Fruit fly (Drosophila melanogaster) whole organism, embryonic: ENCODE results near the gene MsrA.

Experiments
- Antp ChIP-seq: fragments of 200-800 bp; sonication (Bioruptor generic); optimal IDR thresholded peaks from 3 replicates; lab custom pipeline; 2016; ENCODE audit warnings: missing biosample characterization, missing genetic modification characterization
- Atf6 ChIP-seq: fragments of 200-800 bp; sonication (Bioruptor generic); IDR thresholded peaks from 2 replicates; pipeline ENCODE4 v1.3.6; 2022; ENCODE audit warnings: missing biosample characterization, missing genetic modification characterization
- B-H2 ChIP-seq: fragments of 200-800 bp; sonication (Bioruptor generic); optimal IDR thresholded peaks from 2 replicates; lab custom pipeline; 2018; ENCODE audit warnings: missing biosample characterization, mild to moderate bottlenecking, missing genetic modification characterization
- BEAF-32 ChIP-seq: fragments of 200-800 bp; sonication (Bioruptor generic); optimal IDR thresholded peaks from 3 replicates; lab custom pipeline; 2017; ENCODE audit warnings: missing biosample characterization, missing genetic modification characterization, mild to moderate bottlenecking, moderate library complexity, missing genetic modification reagents
- C15 ChIP-seq: fragments of 200-800 bp; sonication (Bioruptor generic); IDR thresholded peaks from 3 replicates; pipeline ENCODE4 v1.3.6; 2022; ENCODE audit warnings: missing biosample characterization, missing genetic modification characterization
- CG11560 ChIP-seq: fragments of 200-800 bp; sonication (Bioruptor generic); IDR thresholded peaks from 3 replicates; pipeline ENCODE4 v1.3.6; 2022; ENCODE audit warnings: missing biosample characterization, missing genetic modification characterization
- CG11696 ChIP-seq: fragments of 200-800 bp; sonication (Bioruptor generic); IDR thresholded peaks from 2 replicates; pipeline ENCODE4 v1.3.6; 2022; ENCODE audit warnings: missing biosample characterization, missing genetic modification characterization
- CG12659 ChIP-seq: fragments of 200-800 bp; sonication (Bioruptor generic); optimal IDR thresholded peaks from 3 replicates; lab custom pipeline; 2017; ENCODE audit warnings: mild to moderate bottlenecking, missing biosample characterization, missing genetic modification reagents, missing genetic modification characterization
- CG12744 ChIP-seq: fragments of 200-800 bp; sonication (Bioruptor generic); optimal IDR thresholded peaks from 2 replicates; lab custom pipeline; 2016; ENCODE audit warnings: missing biosample characterization, missing genetic modification characterization
- CG13123 ChIP-seq: fragments of 200-800 bp; sonication (Bioruptor generic); optimal IDR thresholded peaks from 2 replicates; lab custom pipeline; 2016; ENCODE audit warnings: missing biosample characterization, missing genetic modification characterization
- CG15269 ChIP-seq: fragments of 200-800 bp; sonication (Bioruptor generic); optimal IDR thresholded peaks from 2 replicates; lab custom pipeline; 2018; ENCODE audit warnings: missing biosample characterization, mild to moderate bottlenecking, missing genetic modification characterization, moderate library complexity
- CG31388 ChIP-seq: fragments of 200-800 bp; sonication (Bioruptor generic); optimal IDR thresholded peaks from 2 replicates; lab custom pipeline; 2016; ENCODE audit warnings: missing biosample characterization, missing genetic modification characterization
- CG31441 ChIP-seq: fragments of 200-800 bp; sonication (Bioruptor generic); IDR thresholded peaks from 2 replicates; pipeline ENCODE4 v1.3.6; 2022; ENCODE audit warnings: missing biosample characterization, missing genetic modification characterization
- CG34224 ChIP-seq: fragments of 200-800 bp; sonication (Bioruptor generic); IDR thresholded peaks from 3 replicates; pipeline ENCODE4 v1.3.6; 2022; ENCODE audit warnings: missing biosample characterization, missing genetic modification characterization; ENCODE audit not compliant: partially characterized antibody
- CG3726 ChIP-seq: fragments of 200-800 bp; sonication (Bioruptor generic); IDR thresholded peaks from 3 replicates; pipeline ENCODE4, ENCODE4 v1.3.6; 2022; ENCODE audit warnings: missing biosample characterization, missing genetic modification characterization
- CG42726 ChIP-seq: fragments of 200-800 bp; sonication (Bioruptor generic); IDR thresholded peaks from 2 replicates; pipeline ENCODE4 v1.3.6; 2022; ENCODE audit warnings: missing biosample characterization, missing genetic modification characterization; ENCODE audit not compliant: partially characterized antibody
- CG5245 ChIP-seq: fragments of 200-800 bp; sonication (Bioruptor generic); optimal IDR thresholded peaks from 3 replicates; lab custom pipeline; 2016; ENCODE audit warnings: missing biosample characterization, missing genetic modification characterization
- CG6654 ChIP-seq: fragments of 200-800 bp; sonication (Bioruptor generic); optimal IDR thresholded peaks from 2 replicates; lab custom pipeline; 2017; ENCODE audit warnings: missing biosample characterization, mild to moderate bottlenecking, missing genetic modification characterization
- CG7786 ChIP-seq: fragments of 200-800 bp; sonication (Bioruptor generic); optimal IDR thresholded peaks from 2 replicates; lab custom pipeline; 2016; ENCODE audit warnings: missing biosample characterization, missing genetic modification characterization
- CG7928 ChIP-seq: fragments of 200-800 bp; sonication (Bioruptor generic); optimal IDR thresholded peaks from 2 replicates; lab custom pipeline; 2017; ENCODE audit warnings: missing biosample characterization, mild to moderate bottlenecking, missing genetic modification characterization
- CG8388 ChIP-seq: fragments of 200-800 bp; sonication (Bioruptor generic); optimal IDR thresholded peaks from 2 replicates; lab custom pipeline; 2019; ENCODE audit warnings: missing biosample characterization, mild to moderate bottlenecking, missing genetic modification characterization, moderate library complexity
- Doc3 ChIP-seq: fragments of 200-800 bp; sonication (Bioruptor generic); IDR thresholded peaks from 3 replicates; pipeline ENCODE4 v1.3.6; 2022; ENCODE audit warnings: missing biosample characterization, missing genetic modification characterization; ENCODE audit not compliant: partially characterized antibody
- HLH54F ChIP-seq: fragments of 200-800 bp; sonication (Bioruptor generic); optimal IDR thresholded peaks from 3 replicates; lab custom pipeline; 2016; ENCODE audit warnings: missing biosample characterization, missing genetic modification characterization
- HLHmδ ChIP-seq: fragments of 200-800 bp; sonication (Bioruptor generic); optimal IDR thresholded peaks from 2 replicates; lab custom pipeline; 2018; ENCODE audit warnings: missing biosample characterization, mild to moderate bottlenecking, missing genetic modification characterization, moderate library complexity
- Hey ChIP-seq: fragments of 200-800 bp; sonication (Bioruptor generic); optimal IDR thresholded peaks from 3 replicates; lab custom pipeline; 2018; ENCODE audit warnings: missing biosample characterization, mild to moderate bottlenecking, missing genetic modification characterization
- HmgD ChIP-seq: fragments of 200-800 bp; sonication (Bioruptor generic); optimal IDR thresholded peaks from 3 replicates; lab custom pipeline; 2016; ENCODE audit warnings: missing biosample characterization, missing genetic modification characterization
- Hr39 ChIP-seq: fragments of >200 bp; optimal IDR thresholded peaks from 2 replicates; lab custom pipeline; 2017
- Mad ChIP-seq: fragments of 200-800 bp; sonication (Bioruptor generic); optimal IDR thresholded peaks from 2 replicates; lab custom pipeline; 2016; ENCODE audit warnings: missing biosample characterization, missing genetic modification characterization
- Mrtf ChIP-seq: fragments of 200-800 bp; sonication (Bioruptor generic); IDR thresholded peaks from 3 replicates; pipeline ENCODE4 v1.3.6; 2022; ENCODE audit warnings: missing biosample characterization, missing genetic modification characterization
- NC2α ChIP-seq: fragments of 200-800 bp; sonication (Bioruptor generic); optimal IDR thresholded peaks from 2 replicates; lab custom pipeline; 2016; ENCODE audit warnings: missing biosample characterization, missing genetic modification characterization
- Sry-δ ChIP-seq: fragments of 200-800 bp; sonication (Bioruptor generic); optimal IDR thresholded peaks from 2 replicates; lab custom pipeline; 2016; ENCODE audit warnings: missing biosample characterization, missing genetic modification characterization
- Tbp ChIP-seq: fragments of >200 bp; optimal IDR thresholded peaks from 2 replicates; lab custom pipeline; 2018; ENCODE audit warnings: missing biosample characterization, missing genetic modification characterization
- al ChIP-seq: fragments of 200-800 bp; sonication (Bioruptor generic); IDR thresholded peaks from 2 replicates; pipeline ENCODE4 v1.3.6; 2022; ENCODE audit warnings: missing biosample characterization, missing genetic modification characterization
- ap ChIP-seq: fragments of 200-800 bp; sonication (Bioruptor generic); IDR thresholded peaks from 2 replicates; pipeline ENCODE4 v1.3.6; 2022; ENCODE audit warnings: missing biosample characterization, missing genetic modification characterization
- chinmo ChIP-seq: fragments of 200-800 bp; sonication (Bioruptor generic); IDR thresholded peaks from 4 replicates; pipeline ENCODE4 v1.3.6; 2022; ENCODE audit warnings: missing biosample characterization, missing genetic modification characterization; ENCODE audit not compliant: partially characterized antibody
- cwo ChIP-seq: fragments of 200-800 bp; sonication (Bioruptor generic); optimal IDR thresholded peaks from 3 replicates; lab custom pipeline; 2017; ENCODE audit warnings: missing biosample characterization, missing genetic modification characterization, mild to moderate bottlenecking, moderate library complexity, missing genetic modification reagents
- dm ChIP-seq: fragments of 200-800 bp; sonication (Bioruptor generic); optimal IDR thresholded peaks from 3 replicates; lab custom pipeline; 2016; ENCODE audit warnings: missing biosample characterization, missing genetic modification characterization
- eve ChIP-seq, 2 experiments: fragments of >200 bp; optimal IDR thresholded peaks; 2 replicates each; lab custom pipeline; 2017; ENCODE audit warnings: missing biosample characterization in 2 of 2, missing genetic modification characterization in 2 of 2
- exex ChIP-seq: fragments of 200-800 bp; sonication (Bioruptor generic); optimal IDR thresholded peaks from 4 replicates; lab custom pipeline; 2018; ENCODE audit warnings: missing biosample characterization, mild to moderate bottlenecking, missing genetic modification characterization, moderate library complexity
- fd3F ChIP-seq: fragments of 200-800 bp; sonication (Bioruptor generic); optimal IDR thresholded peaks from 2 replicates; lab custom pipeline; 2018; ENCODE audit warnings: missing biosample characterization, mild to moderate bottlenecking, missing genetic modification characterization, moderate library complexity
- hkb ChIP-seq, 2 experiments: fragments of 200-800 bp in 1 of 2; fragments of >200 bp in 1 of 2; sonication (Bioruptor generic) in 1 of 2; IDR thresholded peaks in 1 of 2; optimal IDR thresholded peaks in 1 of 2; 2 replicates each; pipeline versions ENCODE4 v1.3.6 to Lab custom; 2017 to 2022; ENCODE audit warnings: missing biosample characterization in 1 of 2, missing genetic modification characterization in 1 of 2
- lbe ChIP-seq: fragments of 200-800 bp; sonication (Bioruptor generic); optimal IDR thresholded peaks from 2 replicates; lab custom pipeline; 2016; ENCODE audit warnings: missing biosample characterization, mild to moderate bottlenecking, missing genetic modification characterization
- nerfin-2 ChIP-seq: fragments of 200-800 bp; sonication (Bioruptor generic); IDR thresholded peaks from 2 replicates; pipeline ENCODE4 v1.3.6; 2022; ENCODE audit warnings: missing biosample characterization, missing genetic modification characterization; ENCODE audit not compliant: partially characterized antibody
- nmo ChIP-seq: fragments of 200-800 bp; sonication (Bioruptor generic); optimal IDR thresholded peaks from 2 replicates; lab custom pipeline; 2018; ENCODE audit warnings: missing biosample characterization, mild to moderate bottlenecking, missing genetic modification characterization, moderate library complexity
- pho ChIP-seq: fragments of 200-800 bp; sonication (Bioruptor generic); optimal IDR thresholded peaks from 2 replicates; lab custom pipeline; 2016; ENCODE audit warnings: missing biosample characterization, missing genetic modification characterization
- ro ChIP-seq: fragments of 200-800 bp; sonication (Bioruptor generic); IDR thresholded peaks from 2 replicates; pipeline ENCODE4 v1.3.6; 2022; ENCODE audit warnings: missing biosample characterization, missing genetic modification characterization
- salm ChIP-seq: fragments of 200-800 bp; sonication (Bioruptor generic); optimal IDR thresholded peaks from 2 replicates; lab custom pipeline; 2018; ENCODE audit warnings: missing biosample characterization, mild to moderate bottlenecking, missing genetic modification characterization
- seq ChIP-seq: fragments of 200-800 bp; sonication (Bioruptor generic); IDR thresholded peaks from 2 replicates; pipeline ENCODE4 v1.3.6; 2022; ENCODE audit warnings: missing biosample characterization, missing genetic modification characterization
- tll ChIP-seq, 2 experiments: fragments of 200-800 bp in 1 of 2; fragments of >200 bp in 1 of 2; sonication (Bioruptor generic) in 1 of 2; optimal IDR thresholded peaks; 2 replicates each; lab custom pipeline; 2017 to 2019; ENCODE audit warnings: missing biosample characterization in 2 of 2, missing genetic modification characterization in 2 of 2, mild to moderate bottlenecking in 1 of 2, moderate library complexity in 1 of 2
- vvl ChIP-seq: fragments of 200-800 bp; sonication (Bioruptor generic); IDR thresholded peaks from 2 replicates; pipeline ENCODE4 v1.3.6; 2022; ENCODE audit warnings: missing biosample characterization, missing genetic modification characterization

Gene MsrA

DNA sequence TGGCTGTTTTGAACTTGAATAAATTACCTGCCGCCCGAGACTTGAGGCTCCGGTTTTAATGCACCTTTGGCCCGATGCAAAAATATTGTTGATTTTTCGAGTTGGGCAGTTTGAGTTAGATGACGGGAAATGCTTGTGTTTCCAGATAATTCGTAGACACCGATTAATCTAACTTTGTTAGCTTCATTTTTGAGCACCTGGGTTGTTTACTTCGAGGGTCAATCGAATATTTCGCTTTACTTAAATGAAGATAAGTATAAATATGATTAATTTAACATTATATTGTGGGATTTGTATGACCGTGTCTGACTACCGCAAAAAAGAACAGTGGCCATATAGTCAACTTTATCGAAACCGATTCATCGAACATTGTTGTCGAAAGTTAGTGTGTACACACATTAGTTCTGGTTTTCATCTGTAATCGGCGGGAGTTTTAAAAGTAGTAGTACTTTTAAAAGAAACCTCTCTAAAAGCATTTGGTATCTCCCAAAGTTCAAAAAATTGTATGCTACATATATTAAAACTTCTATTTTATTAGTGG lies 13.0 kb downstream of the MsrA start, which contains the start of gene CG7945 (continued):
- TF ChIP-seq nmo (GFP tag; lab: Kevin White, UChicago): peak; percentile 23
- peak in 1 of 2 experiments; percentile 12 for TF ChIP-seq tll (GFP tag; optimal IDR thresholded peaks at IDR 0.05; lab: Kevin White, UChicago)
- TF ChIP-seq hkb (optimal IDR thresholded peaks at IDR 0.05; lab: Kevin White, UChicago): no peak
- TF ChIP-seq hkb (GFP tag; IDR thresholded peaks at IDR 0.05; lab: Robert Waterston, UW): no peak
- peak; percentile 65 for TF ChIP-seq BEAF-32 (GFP tag; lab: Kevin White, UChicago)
- TF ChIP-seq CG11560 (tag; lab: Robert Waterston, UW): no peak
- TF ChIP-seq vvl (GFP tag; lab: Robert Waterston, UW): no peak
- no peak for TF ChIP-seq ro
- no peak for TF ChIP-seq salm (tag; lab: Kevin White, UChicago)
- TF ChIP-seq Atf6: no peak
- TF ChIP-seq dm (GFP tag; lab: Kevin White, UChicago): no peak
- no peak for TF ChIP-seq NC2α (GFP tag; lab: Kevin White, UChicago)
- TF ChIP-seq Mrtf: no peak
- TF ChIP-seq cwo (GFP tag; lab: Kevin White, UChicago): no peak
- no peak for TF ChIP-seq fd3F (GFP tag; lab: Kevin White, UChicago)
- TF ChIP-seq CG6654: no peak
- TF ChIP-seq CG31388 (GFP tag; lab: Kevin White, UChicago): no peak
- peak; percentile 56 for TF ChIP-seq lbe (GFP tag; lab: Kevin White, UChicago)
- TF ChIP-seq CG12744 (GFP tag; lab: Kevin White, UChicago): no peak
- no peak for TF ChIP-seq CG3726 (GFP tag; lab: Robert Waterston, UW)
- no peak for TF ChIP-seq CG8388 (GFP tag; lab: Kevin White, UChicago)
- peak; percentile 73; the same call in 1 of the 2 replicates for TF ChIP-seq nerfin-2 (GFP tag; lab: Robert Waterston, UW)
- TF ChIP-seq Hr39 (lab: Kevin White, UChicago): no peak
- TF ChIP-seq eve (GFP tag; optimal IDR thresholded peaks at IDR 0.05; lab: Kevin White, UChicago): peak in 1 of 2 experiments; percentile 79
- TF ChIP-seq CG13123 (GFP tag; lab: Kevin White, UChicago): no peak
- no peak for TF ChIP-seq CG7928
- TF ChIP-seq C15 (GFP tag; lab: Robert Waterston, UW): no peak
- no peak for TF ChIP-seq Mad (GFP tag; lab: Kevin White, UChicago)
- no peak for TF ChIP-seq ap (GFP tag; lab: Robert Waterston, UW)
- no peak for TF ChIP-seq seq (GFP tag; lab: Robert Waterston, UW)
- no peak for TF ChIP-seq HLH54F (GFP tag; lab: Kevin White, UChicago)
- peak; percentile 48; the same call in 2 of the 3 replicates for TF ChIP-seq Doc3 (GFP tag; lab: Robert Waterston, UW)
- TF ChIP-seq pho: no peak
- TF ChIP-seq HLHmδ (GFP tag; lab: Kevin White, UChicago): no peak
- peak; percentile 29 for TF ChIP-seq exex
- peak; percentile 68 for TF ChIP-seq CG12659
- no peak for TF ChIP-seq CG7786
- TF ChIP-seq CG11696 (GFP tag; lab: Robert Waterston, UW): no peak
- TF ChIP-seq Hey (tag; lab: Kevin White, UChicago): no peak
- no peak for TF ChIP-seq al (GFP tag; lab: Robert Waterston, UW)
- TF ChIP-seq CG42726 (GFP tag; lab: Robert Waterston, UW): no peak
- TF ChIP-seq Tbp (GFP tag; lab: Kevin White, UChicago): no peak
- no peak for TF ChIP-seq HmgD (GFP tag; lab: Kevin White, UChicago)
- peak; percentile 22 for TF ChIP-seq B-H2
- 0 out of 4 replicates have a peak, but pooled peaks have one; percentile 54 for TF ChIP-seq chinmo
- TF ChIP-seq CG5245 (GFP tag; lab: Kevin White, UChicago): no peak
- no peak for TF ChIP-seq CG31441
- TF ChIP-seq Sry-δ (GFP tag; lab: Kevin White, UChicago): peak; percentile 60
- TF ChIP-seq Antp: no peak
- no peak for TF ChIP-seq CG15269
- peak; percentile 72 for TF ChIP-seq CG34224 (GFP tag; lab: Robert Waterston, UW)
